Fruit fly (Drosophila melanogaster): Measurements from ENCODE around the gene CG6216.

CG6216 gene

dm6 chr3L:11186768-11187167 is 36.2 kb upstream of the CG6216 start:
- TF ChIP-seq CG7101 (tag; optimal IDR thresholded peaks at IDR 0.05) (no peak), pad (GFP tag; optimal IDR thresholded peaks at IDR 0.05) (no peak), Crg-1 (GFP tag; optimal IDR thresholded peaks at IDR 0.05) (no peak)

dm6 chr3L:11183965-11184364 is 33.4 kb upstream of the CG6216 start:
- TF ChIP-seq tj (GFP tag; optimal IDR thresholded peaks at IDR 0.05): peak; percentile 74
- TF ChIP-seq CG7045 (GFP tag; optimal IDR thresholded peaks at IDR 0.05): no peak
- no peak for TF ChIP-seq CG12768 (GFP tag; optimal IDR thresholded peaks at IDR 0.05)

- TF ChIP-seq toe (GFP tag; optimal IDR thresholded peaks at IDR 0.05) (no peak), CG1620 (GFP tag; optimal IDR thresholded peaks at IDR 0.05) (no peak), cnc (optimal IDR thresholded peaks at IDR 0.05) (no peak), CG33017 (tag; optimal IDR thresholded peaks at IDR 0.05) (no peak), kay (GFP tag; ENCODE audit: borderline replicate concordance) (no peak), tj (GFP tag; optimal IDR thresholded peaks at IDR 0.05) (no peak), Crg-1 (GFP tag; optimal IDR thresholded peaks at IDR 0.05) (no peak), Clk (GFP tag; optimal IDR thresholded peaks at IDR 0.05) (no peak), bab1 (GFP tag; optimal IDR thresholded peaks at IDR 0.05) (no peak), CG11617 (GFP tag; optimal IDR thresholded peaks at IDR 0.05) (no peak), CG14711 (tag; optimal IDR thresholded peaks at IDR 0.05) (no peak), CG5204 (GFP tag; optimal IDR thresholded peaks at IDR 0.05) (no peak), cic (GFP tag; optimal IDR thresholded peaks at IDR 0.05) (no peak), ovo (GFP tag; optimal IDR thresholded peaks at IDR 0.05) (no peak), Hr96 (GFP tag; optimal IDR thresholded peaks at IDR 0.05) (no peak), CG12768 (GFP tag; optimal IDR thresholded peaks at IDR 0.05) (no peak)
Observed at dm6 chr3L:11182994-11183393, 32.4 kb upstream of the CG6216 start.

dm6 chr3L:11173049-11173564 is 22.5 kb upstream of the CG6216 start, which contains the start of gene CG14142:
Gene CG14142 (plus strand): TSS chr3L:11173514.
- TF ChIP-seq ovo (GFP tag; optimal IDR thresholded peaks at IDR 0.05) (no peak), pad (GFP tag; optimal IDR thresholded peaks at IDR 0.05) (no peak), CG33017 (tag; optimal IDR thresholded peaks at IDR 0.05) (no peak), tj (GFP tag; optimal IDR thresholded peaks at IDR 0.05) (no peak), CG12768 (GFP tag; optimal IDR thresholded peaks at IDR 0.05) (no peak), Crg-1 (GFP tag; optimal IDR thresholded peaks at IDR 0.05) (no peak), CG14711 (tag; optimal IDR thresholded peaks at IDR 0.05) (no peak), bab1 (GFP tag; optimal IDR thresholded peaks at IDR 0.05) (no peak), Mnt (GFP tag; optimal IDR thresholded peaks at IDR 0.05) (no peak), CG5204 (GFP tag; optimal IDR thresholded peaks at IDR 0.05) (no peak), CG7045 (GFP tag; optimal IDR thresholded peaks at IDR 0.05) (no peak), cnc (optimal IDR thresholded peaks at IDR 0.05) (no peak), Hr96 (GFP tag; optimal IDR thresholded peaks at IDR 0.05) (no peak), CG1620 (GFP tag; optimal IDR thresholded peaks at IDR 0.05) (no peak), toe (GFP tag; optimal IDR thresholded peaks at IDR 0.05) (no peak), cic (GFP tag; optimal IDR thresholded peaks at IDR 0.05) (no peak), CG7101 (tag; optimal IDR thresholded peaks at IDR 0.05) (no peak), Clk (GFP tag; optimal IDR thresholded peaks at IDR 0.05) (no peak), CG11617 (GFP tag; optimal IDR thresholded peaks at IDR 0.05) (no peak), kay (GFP tag; ENCODE audit: borderline replicate concordance) (no peak)

dm6 chr3L:11169299-11170181 is 19.0 kb upstream of the CG6216 start, which contains the start of the genes wls and Adck5:
Gene wls (minus strand): TSS chr3L:11169625.
Gene Adck5 (plus strand): TSS chr3L:11169817.
- no peak for TF ChIP-seq kay (GFP tag; ENCODE audit: borderline replicate concordance)
- no peak for TF ChIP-seq cic (GFP tag; optimal IDR thresholded peaks at IDR 0.05)
- TF ChIP-seq Clk (GFP tag; optimal IDR thresholded peaks at IDR 0.05): no peak
- peak; percentile 24 for TF ChIP-seq Mnt (GFP tag; optimal IDR thresholded peaks at IDR 0.05)
- TF ChIP-seq bab1 (GFP tag; optimal IDR thresholded peaks at IDR 0.05): peak; percentile 90
- peak; percentile 49 for TF ChIP-seq CG33017 (tag; optimal IDR thresholded peaks at IDR 0.05)
- TF ChIP-seq CG7101 (tag; optimal IDR thresholded peaks at IDR 0.05): peak; percentile 57
- TF ChIP-seq tj (GFP tag; optimal IDR thresholded peaks at IDR 0.05): peak; percentile 35
- TF ChIP-seq CG11617 (GFP tag; optimal IDR thresholded peaks at IDR 0.05): peak; percentile 77
- TF ChIP-seq CG14711 (tag; optimal IDR thresholded peaks at IDR 0.05): peak; percentile 20
- TF ChIP-seq pad (GFP tag; optimal IDR thresholded peaks at IDR 0.05): peak; percentile 43
- TF ChIP-seq CG5204 (GFP tag; optimal IDR thresholded peaks at IDR 0.05): peak; percentile 48
- peak; percentile 31 for TF ChIP-seq ovo (GFP tag; optimal IDR thresholded peaks at IDR 0.05)
- TF ChIP-seq toe (GFP tag; optimal IDR thresholded peaks at IDR 0.05): peak; percentile 52
- TF ChIP-seq CG7045 (GFP tag; optimal IDR thresholded peaks at IDR 0.05): peak; percentile 59
- peak; percentile 67 for TF ChIP-seq CG12768 (GFP tag; optimal IDR thresholded peaks at IDR 0.05)
- TF ChIP-seq Crg-1 (GFP tag; optimal IDR thresholded peaks at IDR 0.05): peak; percentile 38
- no peak for TF ChIP-seq cnc (optimal IDR thresholded peaks at IDR 0.05)
- TF ChIP-seq Hr96 (GFP tag; optimal IDR thresholded peaks at IDR 0.05): peak; percentile 46
- peak; percentile 47 for TF ChIP-seq CG1620 (GFP tag; optimal IDR thresholded peaks at IDR 0.05)

- TF ChIP-seq ovo (GFP tag; optimal IDR thresholded peaks at IDR 0.05): no peak
- TF ChIP-seq CG1620 (GFP tag; optimal IDR thresholded peaks at IDR 0.05): no peak
- TF ChIP-seq pad (GFP tag; optimal IDR thresholded peaks at IDR 0.05): no peak
- TF ChIP-seq CG12768 (GFP tag; optimal IDR thresholded peaks at IDR 0.05): no peak
- TF ChIP-seq kay (GFP tag; ENCODE audit: borderline replicate concordance): no peak
- no peak for TF ChIP-seq tj (GFP tag; optimal IDR thresholded peaks at IDR 0.05)
- TF ChIP-seq CG11617 (GFP tag; optimal IDR thresholded peaks at IDR 0.05): no peak
- TF ChIP-seq Mnt (GFP tag; optimal IDR thresholded peaks at IDR 0.05): no peak
- no peak for TF ChIP-seq Crg-1 (GFP tag; optimal IDR thresholded peaks at IDR 0.05)
- TF ChIP-seq CG5204 (GFP tag; optimal IDR thresholded peaks at IDR 0.05): no peak
- TF ChIP-seq CG33017 (tag; optimal IDR thresholded peaks at IDR 0.05): no peak
- no peak for TF ChIP-seq CG7101 (tag; optimal IDR thresholded peaks at IDR 0.05)
- TF ChIP-seq CG14711 (tag; optimal IDR thresholded peaks at IDR 0.05): no peak
- TF ChIP-seq toe (GFP tag; optimal IDR thresholded peaks at IDR 0.05): no peak
- no peak for TF ChIP-seq bab1 (GFP tag; optimal IDR thresholded peaks at IDR 0.05)
- TF ChIP-seq Hr96 (GFP tag; optimal IDR thresholded peaks at IDR 0.05): no peak
- no peak for TF ChIP-seq cnc (optimal IDR thresholded peaks at IDR 0.05)
- TF ChIP-seq cic (GFP tag; optimal IDR thresholded peaks at IDR 0.05): no peak
- no peak for TF ChIP-seq CG7045 (GFP tag; optimal IDR thresholded peaks at IDR 0.05)
- no peak for TF ChIP-seq Clk (GFP tag; optimal IDR thresholded peaks at IDR 0.05)
Observed at dm6 chr3L:11164899-11165298, 14.3 kb upstream of the CG6216 start, which contains the start of gene Alg10. Gene Alg10 (plus strand): TSS chr3L:11164971.

All from whole organism, adult.